Fruit fly (Drosophila melanogaster) whole organism: ENCODE data around the gene Calr.

ENCODE experiments used
- CG8478 ChIP-seq: fragments of >200 bp; optimal IDR thresholded peaks from 2 replicates; lab custom pipeline; 2018; ENCODE audit warnings: inconsistent platforms
- Dll ChIP-seq: fragments of >200 bp; optimal IDR thresholded peaks from 2 replicates; lab custom pipeline; 2017
- EcR ChIP-seq, 2 experiments: fragments of >200 bp; optimal IDR thresholded peaks; 2 replicates each; lab custom pipeline; 2017; ENCODE audit warnings: missing biosample characterization in 2 of 2, missing genetic modification characterization in 2 of 2, missing genetic modification reagents in 2 of 2
- pan ChIP-seq: fragments of >200 bp; optimal IDR thresholded peaks from 2 replicates; lab custom pipeline; 2017
- psq ChIP-seq: fragments of >200 bp; optimal IDR thresholded peaks from 2 replicates; lab custom pipeline; 2017
- usp ChIP-seq: fragments of >200 bp; optimal IDR thresholded peaks from 2 replicates; lab custom pipeline; 2017; ENCODE audit warnings: missing biosample characterization, missing genetic modification characterization, mixed read lengths

DNA sequence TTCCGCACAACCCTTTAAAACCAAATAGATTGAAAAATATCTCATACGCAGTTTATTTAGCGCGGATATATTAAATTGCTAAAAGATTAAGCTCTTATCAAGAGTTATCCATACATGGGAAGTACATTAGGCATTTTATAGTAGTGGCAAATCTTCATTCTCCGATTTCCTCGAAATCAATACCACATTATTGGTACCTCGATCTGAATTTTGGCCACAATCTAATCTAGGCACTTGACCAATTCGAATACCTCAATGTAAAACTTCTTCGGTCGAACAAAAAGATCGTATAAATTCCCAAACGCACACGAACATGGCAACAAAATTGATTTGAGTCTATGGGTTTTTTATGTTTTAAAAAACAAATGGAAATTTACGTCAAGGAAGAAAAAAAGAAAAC is 13.3 kb upstream of the Calr start:
- TF ChIP-seq CG8478 (lab: Kevin White, UChicago): no peak
- no peak for TF ChIP-seq pan (lab: Kevin White, UChicago)
- no peak for TF ChIP-seq EcR (GFP tag; optimal IDR thresholded peaks at IDR 0.05; lab: Kevin White, UChicago)
- no peak for TF ChIP-seq psq (lab: Kevin White, UChicago)
- TF ChIP-seq usp: no peak
- TF ChIP-seq Dll (lab: Kevin White, UChicago): no peak
